Worm (Caenorhabditis elegans): ENCODE measurements around the gene unc-2.

unc-2 gene

DNA sequence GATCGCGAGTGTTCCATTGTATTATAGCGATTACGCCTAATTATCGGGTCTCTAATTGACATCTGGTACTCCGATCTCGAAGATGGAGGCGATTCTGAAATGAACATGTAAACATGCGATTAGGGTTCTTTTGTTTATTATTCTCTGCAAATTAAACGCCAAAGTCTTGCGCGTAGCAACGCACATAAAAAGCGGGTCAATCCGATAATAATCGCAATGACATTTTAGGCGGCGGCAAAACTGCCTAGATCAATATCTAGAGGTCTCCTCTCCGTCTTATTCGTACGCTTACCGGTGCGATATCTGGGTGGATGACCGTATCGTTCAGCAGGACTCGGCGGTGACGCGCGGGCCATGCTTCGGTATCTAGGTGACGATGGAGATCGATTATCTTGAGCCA, 50.3 kb downstream of the unc-2 start:
- TF ChIP-seq unc-62 (GFP tag; optimal IDR thresholded peaks at IDR 0.05): peak; percentile 52
- TF ChIP-seq ham-2 (GFP tag; optimal IDR thresholded peaks at IDR 0.05): peak; percentile 91
- no peak for TF ChIP-seq lin-32 (GFP tag; optimal IDR thresholded peaks at IDR 0.05)
- TF ChIP-seq nhr-2 (tag; optimal IDR thresholded peaks at IDR 0.05): peak; percentile 33
- peak; percentile 34 for TF ChIP-seq ceh-43 (GFP tag; optimal IDR thresholded peaks at IDR 0.05)
- peak; percentile 15 for TF ChIP-seq blmp-1 (tag; optimal IDR thresholded peaks at IDR 0.05)
- TF ChIP-seq elt-1 (tag; optimal IDR thresholded peaks at IDR 0.05; ENCODE audit: borderline replicate concordance, insufficient read depth): peak; percentile 95
- no peak for TF ChIP-seq M03D4.4 (tag; optimal IDR thresholded peaks at IDR 0.05)
- TF ChIP-seq sptf-1 (tag; optimal IDR thresholded peaks at IDR 0.05): peak; percentile 36

DNA sequence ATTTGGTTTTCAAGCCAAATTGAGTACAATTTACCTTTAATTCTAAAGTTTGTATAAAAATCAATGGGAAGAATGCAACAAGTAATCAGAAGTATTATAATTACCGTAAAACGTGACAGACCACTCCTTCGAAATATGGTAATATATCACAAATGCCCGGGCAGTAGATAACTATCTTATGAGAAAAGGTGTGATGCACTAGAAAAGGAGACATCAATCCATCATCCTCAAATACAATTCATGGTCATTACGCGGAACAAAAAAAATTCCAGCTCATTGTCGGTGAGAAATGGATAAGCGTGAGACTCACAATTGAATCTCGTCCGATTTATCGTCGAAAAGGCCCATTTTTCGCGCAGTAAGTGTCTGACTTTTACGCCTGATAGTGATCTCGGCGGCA, 54.1 kb downstream of the unc-2 start:
- TF ChIP-seq elt-3 (tag; optimal IDR thresholded peaks at IDR 0.05): no peak
- TF ChIP-seq unc-62 (GFP tag; optimal IDR thresholded peaks at IDR 0.05): peak; percentile 18
- TF ChIP-seq elt-1 (tag; optimal IDR thresholded peaks at IDR 0.05; ENCODE audit: borderline replicate concordance, insufficient read depth): peak; percentile 21

DNA sequence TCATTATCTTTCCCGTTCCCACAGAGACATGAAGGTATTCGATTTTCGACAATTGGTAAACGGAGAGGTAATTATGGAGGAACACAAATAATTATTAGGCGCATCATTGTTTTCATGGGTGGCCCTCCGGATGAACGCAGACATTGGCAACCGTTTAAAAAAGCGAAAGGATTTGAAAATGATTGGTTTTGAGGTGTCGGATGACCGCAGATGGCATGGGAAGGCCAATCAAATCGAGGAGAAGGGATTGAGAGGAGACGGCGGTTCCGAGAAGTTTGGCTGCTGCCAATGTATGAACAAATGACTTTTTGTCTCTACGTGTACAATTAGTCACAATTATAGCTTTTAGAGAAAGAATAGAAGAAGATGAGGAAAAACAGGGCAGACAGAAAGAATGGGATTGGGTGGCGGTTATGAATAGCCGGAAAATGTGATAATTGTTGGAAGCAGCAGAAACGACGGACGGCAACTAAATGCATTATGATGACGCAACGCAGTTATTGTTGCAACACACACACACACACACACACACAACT, 55.8 kb downstream of the unc-2 start:
- TF ChIP-seq mls-2 (tag; optimal IDR thresholded peaks at IDR 0.05) (peak; percentile 76), tbx-8 (GFP tag; optimal IDR thresholded peaks at IDR 0.05) (no peak), ceh-43 (GFP tag; optimal IDR thresholded peaks at IDR 0.05) (peak; percentile 71), mep-1 (tag; optimal IDR thresholded peaks at IDR 0.05) (no peak), drap-1 (GFP tag; optimal IDR thresholded peaks at IDR 0.05) (no peak), cnd-1 (tag; optimal IDR thresholded peaks at IDR 0.05) (no peak), ces-1 (GFP tag; optimal IDR thresholded peaks at IDR 0.05) (peak; percentile 49), mab-5 (tag; optimal IDR thresholded peaks at IDR 0.05) (no peak), sem-2 (GFP tag; optimal IDR thresholded peaks at IDR 0.05) (no peak), blmp-1 (tag; optimal IDR thresholded peaks at IDR 0.05) (peak; percentile 47), unc-62 (GFP tag; optimal IDR thresholded peaks at IDR 0.05) (no peak), zip-8 (tag; optimal IDR thresholded peaks at IDR 0.05) (peak; percentile 89), ham-2 (GFP tag; optimal IDR thresholded peaks at IDR 0.05) (peak; percentile 67), nhr-28 (tag; optimal IDR thresholded peaks at IDR 0.05) (no peak), unc-39 (tag; optimal IDR thresholded peaks at IDR 0.05) (no peak), hlh-1 (tag; optimal IDR thresholded peaks at IDR 0.05) (no peak), flh-1 (GFP tag; optimal IDR thresholded peaks at IDR 0.05) (no peak), lin-32 (GFP tag; optimal IDR thresholded peaks at IDR 0.05) (no peak)

DNA sequence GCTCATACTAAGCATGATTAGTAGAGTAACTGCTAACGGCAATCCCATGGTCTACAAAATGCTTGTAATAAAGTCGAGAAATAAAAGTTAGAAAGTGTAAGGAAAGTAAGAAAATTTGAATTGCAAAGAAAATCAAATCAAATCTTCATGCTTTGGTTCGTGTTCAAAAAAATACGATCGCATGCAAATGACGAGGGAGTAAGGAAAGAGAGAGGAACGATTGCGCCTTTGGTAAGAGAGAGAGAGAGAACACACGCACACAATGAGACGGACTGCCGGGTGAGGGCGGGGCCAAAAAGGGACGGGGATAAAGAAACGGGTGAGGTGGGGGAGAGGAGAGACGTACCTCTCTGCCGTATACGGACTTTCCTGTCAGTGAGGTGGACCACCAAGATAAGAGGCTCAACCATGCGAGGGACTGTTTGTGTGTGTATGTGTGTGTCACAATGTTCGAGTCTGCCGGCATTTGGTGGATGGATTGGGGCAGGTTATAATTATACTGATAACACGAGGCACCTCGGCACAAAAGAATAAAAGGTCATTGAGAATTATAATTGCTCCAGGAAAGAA, 57.4 kb downstream of the unc-2 start, which contains the start of gene igcm-3:
Gene igcm-3 (minus strand): TSS at position 51 of the 570 bp plus-strand sequence.
- TF ChIP-seq ztf-11 (tag; optimal IDR thresholded peaks at IDR 0.05): peak; percentile 5
- no peak for TF ChIP-seq elt-1 (tag; optimal IDR thresholded peaks at IDR 0.05; ENCODE audit: borderline replicate concordance, insufficient read depth)
- TF ChIP-seq mls-2 (tag; optimal IDR thresholded peaks at IDR 0.05): peak; percentile 34
- peak; percentile 51 for TF ChIP-seq ceh-43 (GFP tag; optimal IDR thresholded peaks at IDR 0.05)
- peak; percentile 60 for TF ChIP-seq nhr-2 (tag; optimal IDR thresholded peaks at IDR 0.05)
- no peak for TF ChIP-seq nhr-237 (tag; optimal IDR thresholded peaks at IDR 0.05)
- no peak for TF ChIP-seq nhr-12 (tag; optimal IDR thresholded peaks at IDR 0.05)

DNA sequence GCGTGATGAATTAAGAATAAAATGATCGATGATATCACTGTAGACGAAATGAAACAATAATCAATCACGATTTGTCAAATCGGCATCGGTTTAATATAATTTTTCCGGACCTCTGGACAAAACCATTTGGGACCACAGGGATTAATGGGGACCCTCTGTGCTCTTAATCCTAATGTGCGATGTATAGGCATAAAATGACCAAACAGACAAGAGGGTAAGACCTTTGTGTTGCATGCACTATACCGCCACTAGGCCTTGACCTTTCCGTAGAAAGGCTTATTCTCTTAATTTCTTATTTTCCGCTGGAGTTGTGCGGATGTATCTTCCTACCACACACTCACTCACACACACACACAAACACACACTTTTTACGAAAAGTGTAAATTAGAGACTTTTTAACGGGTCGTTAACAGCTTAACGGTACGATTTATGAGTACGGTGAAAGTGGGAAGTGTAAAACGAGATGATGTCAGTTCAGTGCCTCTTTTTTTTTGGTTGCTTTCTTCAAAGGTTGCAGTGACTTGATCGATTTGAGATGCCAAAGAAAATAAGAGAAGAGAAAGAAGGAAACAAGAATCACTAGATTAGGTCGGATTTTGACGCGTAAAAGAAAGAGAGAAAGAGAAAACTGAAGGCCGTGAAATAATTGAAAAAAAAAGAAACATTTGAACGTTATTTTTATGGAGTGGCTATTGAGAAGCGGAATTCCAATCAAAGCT, 58.4 kb downstream of the unc-2 start:
- TF ChIP-seq mls-2 (tag; optimal IDR thresholded peaks at IDR 0.05) (peak; percentile 1), nhr-2 (tag; optimal IDR thresholded peaks at IDR 0.05) (peak; percentile 67), nhr-12 (tag; optimal IDR thresholded peaks at IDR 0.05) (no peak), mab-5 (tag; optimal IDR thresholded peaks at IDR 0.05) (no peak)

DNA sequence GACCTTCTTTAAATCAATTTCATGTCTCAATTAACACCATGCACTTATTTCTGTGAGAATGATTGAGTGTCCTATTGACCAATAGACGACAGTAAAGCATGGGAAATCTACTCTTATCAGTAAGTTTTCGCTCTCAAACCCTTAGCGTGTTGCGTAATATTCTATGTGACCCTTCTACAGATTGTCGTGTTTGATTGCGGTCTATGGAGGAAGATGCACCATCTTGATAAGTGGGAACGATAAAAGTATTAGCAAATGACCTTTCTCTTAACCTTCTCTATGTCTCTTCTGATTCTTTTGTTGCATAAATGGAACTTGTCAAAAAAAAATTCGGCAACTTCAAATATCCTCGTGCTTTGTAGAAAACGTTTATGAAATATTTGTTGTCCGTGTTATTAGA, 59.4 kb downstream of the unc-2 start:
- TF ChIP-seq ztf-11 (tag; optimal IDR thresholded peaks at IDR 0.05): no peak
- TF ChIP-seq ceh-43 (GFP tag; optimal IDR thresholded peaks at IDR 0.05): no peak
- TF ChIP-seq nhr-12 (tag; optimal IDR thresholded peaks at IDR 0.05): no peak
- TF ChIP-seq mls-2 (tag; optimal IDR thresholded peaks at IDR 0.05): no peak
- peak; percentile 80 for TF ChIP-seq nhr-2 (tag; optimal IDR thresholded peaks at IDR 0.05)
- no peak for TF ChIP-seq unc-62 (GFP tag; optimal IDR thresholded peaks at IDR 0.05)
- TF ChIP-seq ham-2 (GFP tag; optimal IDR thresholded peaks at IDR 0.05): peak; percentile 31
- no peak for TF ChIP-seq unc-120 (tag; optimal IDR thresholded peaks at IDR 0.05; ENCODE audit: poor library complexity, severe bottlenecking)
- TF ChIP-seq zip-8 (tag; optimal IDR thresholded peaks at IDR 0.05): peak; percentile 66
- TF ChIP-seq blmp-1 (tag; optimal IDR thresholded peaks at IDR 0.05): no peak
- no peak for TF ChIP-seq tbx-8 (GFP tag; optimal IDR thresholded peaks at IDR 0.05)
- no peak for TF ChIP-seq flh-1 (GFP tag; optimal IDR thresholded peaks at IDR 0.05)
- no peak for TF ChIP-seq bed-3 (GFP tag; optimal IDR thresholded peaks at IDR 0.05)
- no peak for TF ChIP-seq mep-1 (tag; optimal IDR thresholded peaks at IDR 0.05)
- no peak for TF ChIP-seq nhr-76 (tag; optimal IDR thresholded peaks at IDR 0.05)
- TF ChIP-seq elt-1 (tag; optimal IDR thresholded peaks at IDR 0.05; ENCODE audit: borderline replicate concordance, insufficient read depth): peak; percentile 96
- no peak for TF ChIP-seq sptf-1 (tag; optimal IDR thresholded peaks at IDR 0.05)
